Worm (Caenorhabditis elegans): ENCODE data around the gene C06A1.3.

DNA sequence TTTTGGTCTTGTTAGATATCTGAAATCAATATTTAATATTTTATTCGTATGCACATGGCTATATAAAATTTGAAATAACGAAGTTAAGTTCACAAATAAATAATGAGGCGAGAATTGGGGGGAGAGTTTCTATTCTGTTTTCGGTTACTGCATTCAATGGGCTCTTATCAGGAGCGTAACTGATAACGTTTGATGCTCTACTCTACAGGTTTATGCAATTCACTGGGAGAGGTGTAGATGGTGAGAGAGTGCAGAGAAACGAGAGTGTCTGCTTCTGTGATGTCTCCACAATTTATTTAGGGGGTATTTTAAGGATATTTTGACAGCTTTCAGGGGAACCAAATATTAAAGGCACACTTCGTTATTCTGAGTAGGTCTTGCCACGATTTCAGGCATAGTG is 22.7 kb downstream of the C06A1.3 start, which contains the start of gene C14A4.6:
- no peak for TF ChIP-seq ceh-24 (tag; optimal IDR thresholded peaks at IDR 0.05)
- no peak for TF ChIP-seq ttx-3 (tag; optimal IDR thresholded peaks at IDR 0.05)
- TF ChIP-seq ama-1 (optimal IDR thresholded peaks at IDR 0.05) = no peak
- TF ChIP-seq nhr-11 (tag; optimal IDR thresholded peaks at IDR 0.05) = no peak
- TF ChIP-seq sox-4 (tag; optimal IDR thresholded peaks at IDR 0.05) = no peak
- TF ChIP-seq odd-2 (tag; optimal IDR thresholded peaks at IDR 0.05) = no peak
- TF ChIP-seq C38D4.7 (GFP tag; optimal IDR thresholded peaks at IDR 0.05) = no peak
- TF ChIP-seq unc-55 (GFP tag; optimal IDR thresholded peaks at IDR 0.05) = no peak
- TF ChIP-seq sdc-2 (tag; optimal IDR thresholded peaks at IDR 0.05) = no peak

All from whole organism, late embryonic.